Worm (Caenorhabditis elegans): Measurements from ENCODE around the gene snu-66.

The snu-66 gene

DNA sequence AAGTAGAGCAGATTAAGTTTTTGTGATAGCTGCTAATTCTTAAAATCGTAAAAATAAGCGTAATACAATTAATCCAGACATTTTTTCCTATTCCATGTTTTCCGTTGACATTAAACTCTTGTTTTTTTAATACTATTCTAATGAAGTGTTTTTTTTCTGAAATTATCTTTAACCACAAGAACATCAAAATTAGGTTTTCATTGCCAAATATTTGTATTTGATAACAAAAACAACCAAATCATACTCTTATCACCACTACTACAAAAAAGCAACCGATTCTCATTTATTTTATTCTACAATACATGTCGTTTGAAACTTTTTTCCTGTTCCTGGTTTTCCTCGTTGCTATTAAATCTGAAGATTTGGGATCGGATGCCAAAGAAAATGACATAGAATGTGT, 48.3 kb downstream of the snu-66 start, which contains the start of gene C54F6.17:
Gene C54F6.17, plus strand, starts transcription at position 301 of the 400 bp plus-strand sequence.
- no peak for TF ChIP-seq nhr-42 (GFP tag; IDR thresholded peaks at IDR 0.05)
- no peak for TF ChIP-seq lin-38 (GFP tag; IDR thresholded peaks at IDR 0.05)
- TF ChIP-seq nhr-111 (GFP tag; optimal IDR thresholded peaks at IDR 0.05), result no peak
- TF ChIP-seq fos-1 (tag; optimal IDR thresholded peaks at IDR 0.05), result no peak
- no peak for TF ChIP-seq nhr-25 (tag; optimal IDR thresholded peaks at IDR 0.05; ENCODE audit: borderline replicate concordance, insufficient read depth)

DNA sequence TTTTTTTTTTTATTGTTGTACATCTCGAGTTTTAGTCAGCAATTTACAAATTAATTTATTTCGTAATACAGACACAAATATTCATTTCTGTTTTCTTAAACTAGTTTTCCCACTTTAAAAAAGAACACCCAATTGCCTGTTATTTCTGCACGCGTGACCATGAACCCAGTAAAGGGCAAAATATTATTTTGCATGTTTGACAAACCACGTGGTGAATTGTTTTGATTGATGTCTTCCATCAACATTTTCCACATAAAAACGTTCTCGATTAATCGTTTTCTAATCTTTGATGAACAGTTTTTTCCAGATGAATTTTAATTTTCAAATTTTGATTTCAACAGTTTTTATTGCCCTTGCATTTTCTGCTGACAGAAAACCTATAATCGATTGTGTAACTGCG, 49.8 kb downstream of the snu-66 start, which contains the start of gene C54F6.18:
Gene C54F6.18, plus strand, starts transcription at position 301 of the 400 bp plus-strand sequence.
- no peak for TF ChIP-seq ZK546.5 (tag; optimal IDR thresholded peaks at IDR 0.05)
- no peak for TF ChIP-seq ceh-82 (tag; optimal IDR thresholded peaks at IDR 0.05)
- no peak for TF ChIP-seq cey-2 (tag; optimal IDR thresholded peaks at IDR 0.05; ENCODE audit: borderline replicate concordance, insufficient read depth)
- no peak for TF ChIP-seq mep-1 (tag; optimal IDR thresholded peaks at IDR 0.05)
- no peak for TF ChIP-seq daf-19 (GFP tag; conservative IDR thresholded peaks at IDR 0.05)
- TF ChIP-seq hlh-30 (tag; optimal IDR thresholded peaks at IDR 0.05; ENCODE audit: insufficient read depth), result no peak
- TF ChIP-seq mdl-1 (tag; optimal IDR thresholded peaks at IDR 0.05), result no peak
- no peak for TF ChIP-seq lin-1 (GFP tag; IDR thresholded peaks at IDR 0.05)
- TF ChIP-seq F10B5.3 (tag; optimal IDR thresholded peaks at IDR 0.05), result no peak
- TF ChIP-seq R02D3.7 (tag; optimal IDR thresholded peaks at IDR 0.05), result no peak
- TF ChIP-seq lin-15B (tag; optimal IDR thresholded peaks at IDR 0.05), result no peak
- TF ChIP-seq aha-1 (tag), result no peak

- no peak for TF ChIP-seq nhr-41 (GFP tag; IDR thresholded peaks at IDR 0.05)
- TF ChIP-seq mxl-2 (GFP tag; conservative IDR thresholded peaks at IDR 0.05), result no peak
- TF ChIP-seq F10B5.3 (tag; optimal IDR thresholded peaks at IDR 0.05), result no peak
- TF ChIP-seq spr-1 (tag; optimal IDR thresholded peaks at IDR 0.05), result no peak
- TF ChIP-seq zip-2 (tag; optimal IDR thresholded peaks at IDR 0.05), result no peak
- TF ChIP-seq ceh-20 (GFP tag; IDR thresholded peaks at IDR 0.05), result no peak
- TF ChIP-seq attf-4 (tag; optimal IDR thresholded peaks at IDR 0.05), result no peak
- no peak for TF ChIP-seq lin-1 (GFP tag; IDR thresholded peaks at IDR 0.05)
- TF ChIP-seq Y48G9A.11 (GFP tag; IDR thresholded peaks at IDR 0.05), result no peak
- no peak for TF ChIP-seq daf-16 (GFP tag; optimal IDR thresholded peaks at IDR 0.05)
- no peak for TF ChIP-seq daf-16 (tag; optimal IDR thresholded peaks at IDR 0.05)
- TF ChIP-seq arid-1 (GFP tag; conservative IDR thresholded peaks at IDR 0.05), result no peak
- no peak for TF ChIP-seq F26F4.8 (GFP tag; conservative IDR thresholded peaks at IDR 0.05)
- no peak for TF ChIP-seq ZK546.5 (tag; optimal IDR thresholded peaks at IDR 0.05)
- TF ChIP-seq R02D3.7 (tag; optimal IDR thresholded peaks at IDR 0.05), result no peak
- no peak for TF ChIP-seq daf-19 (GFP tag; conservative IDR thresholded peaks at IDR 0.05)
- TF ChIP-seq mdl-1 (tag; optimal IDR thresholded peaks at IDR 0.05), result no peak
- no peak for TF ChIP-seq unc-39 (tag; optimal IDR thresholded peaks at IDR 0.05)
- TF ChIP-seq ceh-32 (tag; optimal IDR thresholded peaks at IDR 0.05; ENCODE audit: poor library complexity), result no peak
- TF ChIP-seq hlh-30 (tag; optimal IDR thresholded peaks at IDR 0.05; ENCODE audit: insufficient read depth), result no peak
- TF ChIP-seq jun-1 (tag; optimal IDR thresholded peaks at IDR 0.05), result no peak
Observed at ce11 chrV:7524447-7524846, 51.0 kb downstream of the snu-66 start, which contains the start of gene C54F6.20. TSS of gene C54F6.20 (plus strand) at chrV:7524747.

DNA sequence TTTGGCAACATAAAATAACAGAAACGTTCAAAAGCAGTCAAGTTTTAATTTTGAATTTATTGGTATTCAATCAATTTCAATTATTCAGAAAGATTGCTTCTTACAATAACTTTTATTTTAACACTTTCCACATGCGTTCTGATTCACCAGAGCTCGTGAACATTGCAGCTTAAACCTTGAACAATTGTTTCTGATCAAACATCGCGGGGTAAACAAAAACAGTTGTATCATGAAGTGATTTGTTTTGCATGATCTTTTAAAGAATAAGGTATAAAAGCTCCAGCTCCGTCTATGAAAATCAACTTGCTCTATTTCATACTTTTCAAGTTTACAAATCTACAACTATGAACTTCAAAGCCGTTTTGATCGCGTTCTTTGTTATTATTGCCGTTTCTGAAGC, 52.1 kb downstream of the snu-66 start, which contains the start of gene C54F6.6:
Gene C54F6.6, plus strand, starts transcription at position 301 of the 400 bp plus-strand sequence.
- TF ChIP-seq zip-2 (tag; optimal IDR thresholded peaks at IDR 0.05) (no peak), Y5F2A.4 (GFP tag; optimal IDR thresholded peaks at IDR 0.05) (no peak), R02D3.7 (tag; optimal IDR thresholded peaks at IDR 0.05) (no peak), attf-4 (tag; optimal IDR thresholded peaks at IDR 0.05) (no peak), daf-16 (GFP tag; optimal IDR thresholded peaks at IDR 0.05) (no peak), daf-16 (tag; optimal IDR thresholded peaks at IDR 0.05) (no peak), nhr-42 (GFP tag; IDR thresholded peaks at IDR 0.05) (no peak), nhr-111 (GFP tag; optimal IDR thresholded peaks at IDR 0.05) (no peak), ZK337.2 (GFP tag; IDR thresholded peaks at IDR 0.05) (no peak), Y105C5A.15 (GFP tag; IDR thresholded peaks at IDR 0.05) (no peak), ztf-11 (tag; optimal IDR thresholded peaks at IDR 0.05) (no peak), jun-1 (tag; optimal IDR thresholded peaks at IDR 0.05) (no peak), mes-2 (tag; optimal IDR thresholded peaks at IDR 0.05; ENCODE audit: poor library complexity, severe bottlenecking) (no peak), dve-1 (tag; optimal IDR thresholded peaks at IDR 0.05; ENCODE audit: insufficient read depth) (no peak), unc-39 (tag; optimal IDR thresholded peaks at IDR 0.05) (no peak), ceh-20 (GFP tag; IDR thresholded peaks at IDR 0.05) (no peak)

All from whole organism, L4 larva.